Fruit fly (Drosophila melanogaster): ENCODE data around the gene CG11842.

dm6 chr3R:29054047-29054446, 1.6 kb downstream of the CG11842 start, which contains the start of gene CG11843:
- TF ChIP-seq Eip78C (GFP tag) (no peak), Met (GFP tag; optimal IDR thresholded peaks at IDR 0.05) (no peak), ss (GFP tag; optimal IDR thresholded peaks at IDR 0.05) (no peak)

Measured in whole organism, prepupa.